Worm (Caenorhabditis elegans): Measurements from ENCODE around the gene CD4.1.

DNA sequence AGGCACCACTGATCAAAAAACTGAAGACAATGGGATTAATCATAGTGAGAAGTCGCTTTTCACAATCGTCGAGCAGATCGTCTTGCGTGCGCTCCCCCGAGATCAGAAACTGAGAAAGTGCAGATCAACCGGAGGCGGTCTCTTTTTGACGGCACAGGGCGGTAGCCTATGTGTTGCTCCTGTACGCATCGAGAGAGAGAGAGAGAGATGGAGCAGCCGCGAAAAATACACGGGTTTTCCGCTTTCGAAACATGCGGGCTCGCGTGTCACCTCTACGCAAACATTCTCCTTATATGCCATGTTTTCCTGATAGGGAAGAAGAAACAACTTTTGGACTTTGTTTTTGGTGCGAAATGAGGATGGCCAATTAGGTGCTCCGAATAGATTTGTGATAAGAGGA is 6.8 kb downstream of the CD4.1 start, which contains the start of gene lrpc-1:
- TF ChIP-seq ref-1 (GFP tag; conservative IDR thresholded peaks at IDR 0.05) (no peak), T22C8.4 (GFP tag; IDR thresholded peaks at IDR 0.05) (no peak), flt-1 (GFP tag; IDR thresholded peaks at IDR 0.05) (no peak), ztf-23 (GFP tag; IDR thresholded peaks at IDR 0.05) (0 out of 2 replicates have a peak, but pooled peaks have one; percentile 13), tab-1 (GFP tag; IDR thresholded peaks at IDR 0.05) (no peak)
